Worm (Caenorhabditis elegans) whole organism, L1 larva: ENCODE data around the gene T04A8.13.

ENCODE experiments used
- C04F5.9 ChIP-seq: sonication (generic microtip); optimal IDR thresholded peaks from 2 replicates; lab custom pipeline; 2016; ENCODE audit warnings: missing genetic modification characterization, missing compliant biosample characterization
- C34B4.2 ChIP-seq: sonication (generic microtip); optimal IDR thresholded peaks from 2 replicates; lab custom pipeline; 2017; ENCODE audit warnings: mild to moderate bottlenecking, missing genetic modification characterization, missing compliant biosample characterization
- Y116A8C.19 ChIP-seq: sonication (generic microtip); optimal IDR thresholded peaks from 2 replicates; lab custom pipeline; 2016; ENCODE audit warnings: missing compliant biosample characterization, missing genetic modification characterization, borderline replicate concordance
- aly-2 ChIP-seq: fragments of 150-350 bp; optimal IDR thresholded peaks from 2 replicates; lab custom pipeline; 2014; ENCODE audit warnings: missing biosample characterization, missing genetic modification characterization
- ama-1 ChIP-seq: fragments of 150-350 bp; optimal IDR thresholded peaks from 2 replicates; lab custom pipeline; 2014
- ceh-82 ChIP-seq, 3 experiments: fragments of 150-350 bp in 1 of 3; sonication (generic microtip) in 2 of 3; optimal IDR thresholded peaks; 2 replicates each; lab custom pipeline; 2014 to 2017; ENCODE audit warnings: missing biosample characterization in 3 of 3, missing genetic modification characterization in 3 of 3
- ceh-88 ChIP-seq: fragments of 200-800 bp; sonication (Bioruptor generic); IDR thresholded peaks from 2 replicates; pipeline ENCODE4 v1.3.6; 2022; ENCODE audit warnings: missing genetic modification characterization, missing compliant biosample characterization
- ces-1 ChIP-seq: fragments of 150-350 bp; optimal IDR thresholded peaks from 2 replicates; lab custom pipeline; 2014; ENCODE audit warnings: missing biosample characterization, missing genetic modification reagents, missing genetic modification characterization
- efl-1 ChIP-seq, 4 experiments: fragments of 150-350 bp; optimal IDR thresholded peaks in 3 of 4; peaks in 1 of 4; 1 replicate in 1 of 4; 2 replicates in 3 of 4; lab custom pipeline; 2014; ENCODE audit warnings: missing biosample characterization in 2 of 4, missing genetic modification characterization in 2 of 4, missing genetic modification reagents in 2 of 4
- efl-3 ChIP-seq: fragments of 200-800 bp; sonication (Bioruptor generic); optimal IDR thresholded peaks from 2 replicates; lab custom pipeline; 2018; ENCODE audit warnings: mild to moderate bottlenecking, missing genetic modification characterization, missing compliant biosample characterization
- egl-13 ChIP-seq: sonication (generic microtip); optimal IDR thresholded peaks from 2 replicates; lab custom pipeline; 2016; ENCODE audit warnings: missing genotype, missing genetic modification reagents, missing genetic modification characterization, missing compliant biosample characterization
- elt-3 ChIP-seq, 6 experiments: fragments of 150-350 bp in 1 of 6; sonication (generic microtip); optimal IDR thresholded peaks; 2 replicates each; lab custom pipeline; 2017 to 2018; ENCODE audit warnings: missing biosample characterization in 6 of 6, missing genetic modification characterization in 6 of 6, inconsistent platforms in 1 of 6
- ets-5 ChIP-seq: fragments of 200-800 bp; sonication (Bioruptor generic); IDR thresholded peaks from 2 replicates; pipeline ENCODE4 v1.3.6; 2022; ENCODE audit warnings: missing genetic modification characterization, missing compliant biosample characterization
- fkh-10 ChIP-seq: sonication (generic microtip); optimal IDR thresholded peaks from 2 replicates; lab custom pipeline; 2017; ENCODE audit warnings: missing biosample characterization, missing genetic modification reagents, missing genetic modification characterization
- fkh-4 ChIP-seq: sonication (generic microtip); optimal IDR thresholded peaks from 2 replicates; lab custom pipeline; 2016; ENCODE audit warnings: missing compliant biosample characterization, missing genetic modification characterization, borderline replicate concordance
- hpl-2 ChIP-seq: fragments of 150-350 bp; optimal IDR thresholded peaks from 2 replicates; lab custom pipeline; 2014; ENCODE audit warnings: missing biosample characterization, missing genetic modification reagents, missing genetic modification characterization
- irx-1 ChIP-seq: sonication (generic microtip); optimal IDR thresholded peaks from 2 replicates; lab custom pipeline; 2016; ENCODE audit warnings: missing genetic modification characterization, missing compliant biosample characterization
- isw-1 ChIP-seq: fragments of 200-800 bp; sonication (Bioruptor generic); IDR thresholded peaks from 2 replicates; pipeline ENCODE4 v1.3.6; 2022; ENCODE audit warnings: missing genetic modification characterization, missing compliant biosample characterization
- jun-1 ChIP-seq: fragments of 150-350 bp; optimal IDR thresholded peaks from 2 replicates; lab custom pipeline; 2014; ENCODE audit warnings: missing biosample characterization, missing genetic modification reagents, missing genetic modification characterization
- lin-13 ChIP-seq: fragments of 150-350 bp; optimal IDR thresholded peaks from 2 replicates; lab custom pipeline; 2014; ENCODE audit warnings: missing biosample characterization, missing genetic modification reagents, missing genetic modification characterization
- lin-15B ChIP-seq: fragments of 150-350 bp; sonication (generic microtip); optimal IDR thresholded peaks from 3 replicates; lab custom pipeline; 2014; ENCODE audit warnings: missing biosample characterization, missing genetic modification characterization
- lin-35 ChIP-seq, 2 experiments: fragments of 150-350 bp; optimal IDR thresholded peaks; 2 replicates each; lab custom pipeline; 2014; ENCODE audit warnings: missing biosample characterization in 2 of 2, missing genetic modification characterization in 2 of 2, missing genetic modification reagents in 2 of 2
- mab-9 ChIP-seq: fragments of 200-800 bp; sonication (Bioruptor generic); IDR thresholded peaks from 2 replicates; pipeline ENCODE4 v1.3.6; 2022; ENCODE audit warnings: missing genetic modification reagents, missing genetic modification characterization, missing compliant biosample characterization
- mdl-1 ChIP-seq, 2 experiments: fragments of 150-350 bp; optimal IDR thresholded peaks; 2 replicates each; lab custom pipeline; 2014 to 2017; ENCODE audit warnings: missing biosample characterization in 2 of 2, missing genetic modification characterization in 2 of 2, inconsistent platforms in 1 of 2
- mef-2 ChIP-seq: fragments of 150-350 bp; optimal IDR thresholded peaks from 2 replicates; lab custom pipeline; 2014; ENCODE audit warnings: missing biosample characterization, missing genetic modification characterization
- nhr-11 ChIP-seq: fragments of 150-350 bp; optimal IDR thresholded peaks from 2 replicates; lab custom pipeline; 2014; ENCODE audit warnings: missing biosample characterization, missing genetic modification characterization
- nhr-12 ChIP-seq: sonication (generic microtip); optimal IDR thresholded peaks from 2 replicates; lab custom pipeline; 2017; ENCODE audit warnings: missing biosample characterization, missing genetic modification characterization
- nhr-19 ChIP-seq: fragments of 200-800 bp; sonication (Bioruptor generic); conservative IDR thresholded peaks from 2 replicates; pipeline ENCODE4 v1.3.6; 2022; ENCODE audit warnings: missing genetic modification characterization, missing compliant biosample characterization
- nhr-237 ChIP-seq: fragments of 150-350 bp; optimal IDR thresholded peaks from 2 replicates; lab custom pipeline; 2014; ENCODE audit warnings: missing biosample characterization, missing genetic modification characterization
- nhr-71 ChIP-seq: sonication (generic microtip); optimal IDR thresholded peaks from 2 replicates; lab custom pipeline; 2016; ENCODE audit warnings: mild to moderate bottlenecking, missing genetic modification characterization, moderate library complexity, missing compliant biosample characterization
- nhr-84 ChIP-seq: sonication (generic microtip); optimal IDR thresholded peaks from 2 replicates; lab custom pipeline; 2017; ENCODE audit warnings: missing biosample characterization, missing genetic modification characterization
- nhr-85 ChIP-seq: sonication (generic microtip); peaks from one replicate; lab custom pipeline; 2016; ENCODE audit warnings: missing genetic modification characterization, inconsistent platforms, missing compliant biosample characterization
- nhr-90 ChIP-seq: sonication (generic microtip); optimal IDR thresholded peaks from 2 replicates; lab custom pipeline; 2016; ENCODE audit warnings: mild to moderate bottlenecking, missing genetic modification characterization, missing compliant biosample characterization; ENCODE audit not compliant: poor library complexity
- pag-3 ChIP-seq: sonication (generic microtip); optimal IDR thresholded peaks from 2 replicates; lab custom pipeline; 2017; ENCODE audit warnings: missing genetic modification characterization, mild to moderate bottlenecking, missing compliant biosample characterization, antibody characterized with exemption, borderline replicate concordance; ENCODE audit not compliant: insufficient read depth
- pax-3 ChIP-seq: fragments of 200-800 bp; sonication (Bioruptor generic); optimal IDR thresholded peaks from 2 replicates; lab custom pipeline; 2018; ENCODE audit warnings: mild to moderate bottlenecking, missing genetic modification characterization, moderate library complexity, missing compliant biosample characterization
- rnt-1 ChIP-seq: sonication (generic microtip); optimal IDR thresholded peaks from 2 replicates; lab custom pipeline; 2016; ENCODE audit warnings: mild to moderate bottlenecking, missing genetic modification characterization, moderate library complexity, missing compliant biosample characterization
- skn-1 ChIP-seq: fragments of 150-350 bp; optimal IDR thresholded peaks from 2 replicates; lab custom pipeline; 2014; ENCODE audit warnings: missing biosample characterization, missing genetic modification characterization
- snpc-4 ChIP-seq: fragments of 150-350 bp; optimal IDR thresholded peaks from 2 replicates; lab custom pipeline; 2014; ENCODE audit warnings: missing biosample characterization, missing genetic modification characterization
- snu-23 ChIP-seq: sonication (generic microtip); optimal IDR thresholded peaks from 2 replicates; lab custom pipeline; 2016; ENCODE audit warnings: missing genetic modification characterization, missing compliant biosample characterization
- sox-4 ChIP-seq: sonication (generic microtip); optimal IDR thresholded peaks from 2 replicates; lab custom pipeline; 2016; ENCODE audit warnings: missing genetic modification characterization, missing compliant biosample characterization
- sup-37 ChIP-seq: fragments of 200-800 bp; sonication (Bioruptor generic); optimal IDR thresholded peaks from 2 replicates; lab custom pipeline; 2018; ENCODE audit warnings: mild to moderate bottlenecking, missing genetic modification characterization, missing compliant biosample characterization
- tbx-2 ChIP-seq: sonication (generic microtip); optimal IDR thresholded peaks from 2 replicates; lab custom pipeline; 2016; ENCODE audit warnings: missing genetic modification characterization, missing compliant biosample characterization
- tlp-1 ChIP-seq: fragments of 150-350 bp; optimal IDR thresholded peaks from 2 replicates; lab custom pipeline; 2014; ENCODE audit warnings: missing biosample characterization, missing genetic modification characterization
- unc-130 ChIP-seq: fragments of 150-350 bp; optimal IDR thresholded peaks from 2 replicates; lab custom pipeline; 2017; ENCODE audit warnings: missing biosample characterization, missing genetic modification characterization, inconsistent platforms
- unc-62 ChIP-seq: fragments of 150-350 bp; optimal IDR thresholded peaks from 2 replicates; lab custom pipeline; 2014; ENCODE audit warnings: missing biosample characterization, missing genetic modification reagents, missing genetic modification characterization
- unc-86 ChIP-seq: sonication (generic microtip); optimal IDR thresholded peaks from 2 replicates; lab custom pipeline; 2016; ENCODE audit warnings: missing genetic modification characterization, missing compliant biosample characterization
- unc-98 ChIP-seq: fragments of 200-800 bp; sonication (Bioruptor generic); IDR thresholded peaks from 2 replicates; pipeline ENCODE4 v1.3.6; 2022; ENCODE audit warnings: missing genetic modification characterization, missing compliant biosample characterization
- xbp-1 ChIP-seq: sonication (generic microtip); optimal IDR thresholded peaks from 2 replicates; lab custom pipeline; 2016; ENCODE audit warnings: missing genetic modification characterization, missing compliant biosample characterization
- zag-1 ChIP-seq: fragments of 150-350 bp; optimal IDR thresholded peaks from 2 replicates; lab custom pipeline; 2014; ENCODE audit warnings: missing biosample characterization, missing genetic modification characterization
- zip-4 ChIP-seq: fragments of 200-800 bp; sonication (Bioruptor generic); optimal IDR thresholded peaks from 2 replicates; lab custom pipeline; 2018; ENCODE audit warnings: mild to moderate bottlenecking, missing genetic modification characterization, moderate library complexity, missing compliant biosample characterization
- ztf-11 ChIP-seq, 2 experiments: sonication (generic microtip); optimal IDR thresholded peaks; 2 replicates each; lab custom pipeline; 2016 to 2017; ENCODE audit warnings: missing genetic modification characterization in 2 of 2, missing biosample characterization in 1 of 2, missing compliant biosample characterization in 1 of 2
- ztf-4 ChIP-seq: fragments of 150-350 bp; optimal IDR thresholded peaks from 2 replicates; lab custom pipeline; 2014; ENCODE audit warnings: missing biosample characterization, missing genetic modification characterization

The T04A8.13 gene

DNA sequence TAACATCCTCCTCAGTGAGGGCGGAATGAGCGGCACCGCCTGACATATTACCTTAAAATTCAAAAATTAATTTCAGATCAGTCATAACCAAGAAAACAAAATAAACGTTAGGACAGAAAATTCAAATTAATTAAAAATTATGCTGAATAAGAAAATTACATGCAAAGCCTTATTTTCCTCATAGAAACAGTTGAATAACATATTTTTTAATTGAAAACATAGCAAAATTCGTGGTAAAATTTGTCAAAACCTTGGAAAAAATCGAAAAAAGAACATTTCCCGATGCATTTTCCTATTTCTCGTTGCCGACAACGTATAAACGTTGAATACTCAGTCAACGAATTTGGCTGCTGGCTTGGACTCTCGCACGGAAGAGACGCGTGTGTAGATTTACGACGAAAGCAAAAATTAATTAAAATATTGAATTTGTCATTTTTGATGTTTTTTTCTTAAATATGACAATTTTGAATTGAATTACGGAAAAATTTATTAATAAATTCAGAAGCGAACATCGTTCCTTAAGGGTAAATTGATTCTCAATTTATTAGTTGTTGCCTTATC lies 47.3 kb downstream of the T04A8.13 start, which contains the start of the genes rps-0 and rbg-3 (continued):
- peak; percentile 49 for TF ChIP-seq nhr-237 (tag; lab: Kevin White, UChicago)
- peak; percentile 95 for TF ChIP-seq nhr-85 (tag; lab: Kevin White, UChicago)
- peak; percentile 88 for TF ChIP-seq unc-86 (tag; lab: Kevin White, UChicago)
- TF ChIP-seq mdl-1 (tag; optimal IDR thresholded peaks at IDR 0.05; lab: Kevin White, UChicago), result peak in 1 of 2 experiments; percentile 84
- TF ChIP-seq elt-3 (tag; optimal IDR thresholded peaks at IDR 0.05; lab: Kevin White, UChicago), result peak in 5 of 6 experiments; percentile 13 to 90 (median 75)
- peak; percentile 93 for TF ChIP-seq isw-1
- TF ChIP-seq fkh-4 (tag; lab: Kevin White, UChicago), result peak; percentile 52
- TF ChIP-seq tlp-1, result no peak
- TF ChIP-seq fkh-10, result peak; percentile 42
- no peak for TF ChIP-seq Y116A8C.19 (tag; lab: Kevin White, UChicago)
- peak; percentile 90 for TF ChIP-seq lin-13
- no peak for TF ChIP-seq unc-62
- peak; percentile 76 for TF ChIP-seq skn-1 (tag; lab: Kevin White, UChicago)
- peak in 1 of 2 experiments; percentile 72 for TF ChIP-seq ztf-11 (tag; optimal IDR thresholded peaks at IDR 0.05; lab: Kevin White, UChicago)
- no peak; the same call in 1 of the 2 replicates for TF ChIP-seq unc-98 (GFP tag; lab: Robert Waterston, UW)
- no peak for TF ChIP-seq nhr-84 (tag; lab: Kevin White, UChicago)
- no peak for TF ChIP-seq ets-5 (GFP tag; lab: Robert Waterston, UW)
- TF ChIP-seq C04F5.9 (tag; lab: Kevin White, UChicago), result peak; percentile 99
- TF ChIP-seq jun-1 (tag; lab: Kevin White, UChicago), result peak; percentile 90
- no peak for TF ChIP-seq C34B4.2 (tag; lab: Kevin White, UChicago)
- TF ChIP-seq snu-23 (GFP tag; lab: Kevin White, UChicago), result peak; percentile 96
- TF ChIP-seq pax-3 (tag; lab: Kevin White, UChicago), result peak; percentile 75
- TF ChIP-seq ces-1, result no peak
- peak; percentile 93 for TF ChIP-seq tbx-2 (tag; lab: Kevin White, UChicago)
- TF ChIP-seq ztf-4, result peak; percentile 84
- no peak for TF ChIP-seq nhr-12
- peak; percentile 55 for TF ChIP-seq hpl-2 (GFP tag; lab: Kevin White, UChicago)
- no peak for TF ChIP-seq efl-3 (GFP tag; lab: Kevin White, UChicago)
- TF ChIP-seq mef-2 (tag; lab: Kevin White, UChicago), result peak; percentile 57
- peak; percentile 64 for TF ChIP-seq ceh-88 (GFP tag; lab: Robert Waterston, UW)
- peak; percentile 92 to 95 for TF ChIP-seq lin-35 (GFP tag; optimal IDR thresholded peaks at IDR 0.05; lab: Kevin White, UChicago)
- peak; percentile 93 to 94 (median 93) for TF ChIP-seq ceh-82 (tag; optimal IDR thresholded peaks at IDR 0.05; lab: Kevin White, UChicago)
- TF ChIP-seq ama-1 (lab: Kevin White, UChicago), result no peak
- TF ChIP-seq nhr-11 (tag; lab: Kevin White, UChicago), result peak; percentile 74
- TF ChIP-seq snpc-4 (tag; lab: Kevin White, UChicago), result peak; percentile 47
- TF ChIP-seq sup-37 (GFP tag; lab: Kevin White, UChicago), result peak; percentile 38
- peak; percentile 64 for TF ChIP-seq sox-4 (tag; lab: Kevin White, UChicago)
- TF ChIP-seq nhr-19 (GFP tag; lab: Robert Waterston, UW), result peak; percentile 93
- peak; percentile 92 for TF ChIP-seq rnt-1 (tag; lab: Kevin White, UChicago)
- peak; percentile 92 for TF ChIP-seq lin-15B (tag; lab: Kevin White, UChicago)
- peak; percentile 66 for TF ChIP-seq aly-2 (tag; lab: Kevin White, UChicago)
- peak; percentile 97 for TF ChIP-seq unc-130
- peak; percentile 72 for TF ChIP-seq mab-9
- TF ChIP-seq xbp-1, result peak; percentile 93
- TF ChIP-seq efl-1 (optimal IDR thresholded peaks at IDR 0.05; lab: Kevin White, UChicago), result peak; percentile 94 to 95
- TF ChIP-seq efl-1 (GFP tag; optimal IDR thresholded peaks at IDR 0.05 in 1 of 2; lab: Kevin White, UChicago), result peak; percentile 88 to 99
- no peak for TF ChIP-seq zag-1
- TF ChIP-seq nhr-71 (tag; lab: Kevin White, UChicago), result peak; percentile 97
- TF ChIP-seq zip-4, result peak; percentile 74
- peak; percentile 82 for TF ChIP-seq egl-13 (tag; lab: Kevin White, UChicago)
- no peak for TF ChIP-seq pag-3 (tag; lab: Kevin White, UChicago)
- TF ChIP-seq irx-1, result peak; percentile 85
- peak; percentile 89 for TF ChIP-seq nhr-90
